Worm (Caenorhabditis elegans): Measurements from ENCODE around the gene D1005.4.

Gene D1005.4

DNA sequence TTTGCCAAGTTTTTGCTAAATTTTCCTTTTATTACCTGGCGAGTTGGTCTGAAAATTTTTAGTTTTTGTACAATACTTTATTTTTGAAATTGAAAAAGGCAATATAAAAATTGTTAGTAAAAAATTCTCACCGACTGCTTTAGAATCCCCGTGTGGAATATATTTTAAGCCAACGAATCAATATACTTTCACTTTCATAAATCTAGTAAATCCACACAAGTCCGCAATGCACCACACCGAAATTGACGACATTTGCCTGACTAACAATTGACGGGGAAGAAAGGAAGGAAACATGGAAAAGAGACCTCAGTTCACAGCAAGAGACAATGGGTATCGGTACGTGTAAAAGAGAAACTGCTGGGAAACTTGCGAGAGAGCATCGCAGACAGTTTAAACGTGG lies 13.9 kb upstream of the D1005.4 start:
- TF ChIP-seq klf-2 (GFP tag; conservative IDR thresholded peaks at IDR 0.05) (no peak), ztf-29 (GFP tag; IDR thresholded peaks at IDR 0.05) (no peak), tab-1 (GFP tag; IDR thresholded peaks at IDR 0.05) (no peak), ztf-23 (GFP tag; IDR thresholded peaks at IDR 0.05) (no peak), flt-1 (GFP tag; IDR thresholded peaks at IDR 0.05) (no peak)

- TF ChIP-seq tab-1 (GFP tag; IDR thresholded peaks at IDR 0.05) (no peak), ztf-23 (GFP tag; IDR thresholded peaks at IDR 0.05) (no peak)
These were observed 12.0 kb upstream of the D1005.4 start, which contains the start of gene F09E10.6 for ce11 chrX:1497581-1497980. Gene F09E10.6, minus strand, starts transcription at chrX:1497681.

- TF ChIP-seq tab-1 (GFP tag; IDR thresholded peaks at IDR 0.05): no peak
- no peak; the same call in 1 of the 2 replicates for TF ChIP-seq ztf-29 (GFP tag; IDR thresholded peaks at IDR 0.05)
- no peak for TF ChIP-seq T22C8.4 (GFP tag; IDR thresholded peaks at IDR 0.05)
- TF ChIP-seq cog-1 (tag; optimal IDR thresholded peaks at IDR 0.05): no peak
- TF ChIP-seq ztf-23 (GFP tag; IDR thresholded peaks at IDR 0.05): no peak
- TF ChIP-seq ref-1 (GFP tag; conservative IDR thresholded peaks at IDR 0.05): no peak
- no peak for TF ChIP-seq med-1 (GFP tag; optimal IDR thresholded peaks at IDR 0.05; ENCODE audit: insufficient read depth)
These were observed 10.4 kb upstream of the D1005.4 start for ce11 chrX:1495980-1496379.

DNA sequence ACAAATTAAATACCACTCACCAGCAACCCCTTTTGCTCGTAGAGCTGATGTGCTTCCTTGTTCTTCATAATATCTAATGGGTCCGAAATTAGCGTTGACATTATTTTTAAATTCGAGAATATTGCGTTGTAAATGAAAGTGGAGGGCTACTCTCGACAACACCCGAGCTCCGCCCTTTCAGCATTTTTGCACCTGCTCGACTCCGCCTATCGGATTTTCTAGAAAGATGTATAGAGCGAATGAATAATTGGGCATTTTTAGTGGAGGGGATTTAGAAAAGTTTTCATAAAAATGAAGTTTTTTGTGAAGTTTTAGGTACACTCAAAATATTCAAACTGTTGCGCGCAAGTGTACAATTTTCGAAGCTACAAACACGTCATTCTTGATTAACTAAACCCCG lies 8.6 kb upstream of the D1005.4 start, which contains the start of gene F09E10.5:
Gene F09E10.5, minus strand, starts transcription at position 101 of the 400 bp plus-strand sequence.
- TF ChIP-seq klf-2 (GFP tag; conservative IDR thresholded peaks at IDR 0.05) (no peak), T22C8.4 (GFP tag; IDR thresholded peaks at IDR 0.05) (no peak), med-1 (GFP tag; optimal IDR thresholded peaks at IDR 0.05; ENCODE audit: insufficient read depth) (no peak), ztf-23 (GFP tag; IDR thresholded peaks at IDR 0.05) (no peak), cog-1 (tag; optimal IDR thresholded peaks at IDR 0.05) (no peak), ztf-29 (GFP tag; IDR thresholded peaks at IDR 0.05) (no peak), flt-1 (GFP tag; IDR thresholded peaks at IDR 0.05) (no peak), tab-1 (GFP tag; IDR thresholded peaks at IDR 0.05) (no peak), ref-1 (GFP tag; conservative IDR thresholded peaks at IDR 0.05) (no peak)

- no peak for TF ChIP-seq cog-1 (tag; optimal IDR thresholded peaks at IDR 0.05)
- TF ChIP-seq flt-1 (GFP tag; IDR thresholded peaks at IDR 0.05): no peak
- TF ChIP-seq ztf-29 (GFP tag; IDR thresholded peaks at IDR 0.05): no peak
- TF ChIP-seq klf-2 (GFP tag; conservative IDR thresholded peaks at IDR 0.05): no peak
- no peak for TF ChIP-seq med-1 (GFP tag; optimal IDR thresholded peaks at IDR 0.05; ENCODE audit: insufficient read depth)
- TF ChIP-seq tab-1 (GFP tag; IDR thresholded peaks at IDR 0.05): no peak
- no peak for TF ChIP-seq ref-1 (GFP tag; conservative IDR thresholded peaks at IDR 0.05)
- TF ChIP-seq ztf-23 (GFP tag; IDR thresholded peaks at IDR 0.05): no peak
These were observed 6.6 kb upstream of the D1005.4 start for ce11 chrX:1492174-1492573.

DNA sequence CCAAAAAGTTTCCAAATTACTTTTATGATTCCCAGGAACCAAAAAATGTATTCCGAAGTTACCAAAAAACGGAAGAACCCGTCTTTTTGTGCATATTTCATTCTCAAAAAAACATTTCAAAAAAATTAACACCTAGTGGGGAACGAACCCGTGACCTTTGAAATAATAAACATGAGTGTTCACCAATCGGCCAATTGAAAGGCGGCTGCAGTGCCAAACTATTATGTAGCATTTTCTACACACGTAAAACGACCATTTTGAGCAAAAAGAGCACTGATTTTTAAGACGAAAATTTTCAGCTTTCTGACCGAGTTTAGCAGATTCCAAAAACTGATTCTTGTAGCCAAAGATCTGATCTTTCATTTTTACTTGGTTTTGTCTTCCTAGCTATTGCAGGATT lies 5.4 kb upstream of the D1005.4 start:
- TF ChIP-seq med-1 (GFP tag; optimal IDR thresholded peaks at IDR 0.05; ENCODE audit: insufficient read depth) (no peak), klf-2 (GFP tag; conservative IDR thresholded peaks at IDR 0.05) (no peak), ref-1 (GFP tag; conservative IDR thresholded peaks at IDR 0.05) (no peak), T22C8.4 (GFP tag; IDR thresholded peaks at IDR 0.05) (no peak), cog-1 (tag; optimal IDR thresholded peaks at IDR 0.05) (no peak), flt-1 (GFP tag; IDR thresholded peaks at IDR 0.05) (no peak), tab-1 (GFP tag; IDR thresholded peaks at IDR 0.05) (no peak), ztf-29 (GFP tag; IDR thresholded peaks at IDR 0.05) (no peak), ztf-23 (GFP tag; IDR thresholded peaks at IDR 0.05) (no peak)

DNA sequence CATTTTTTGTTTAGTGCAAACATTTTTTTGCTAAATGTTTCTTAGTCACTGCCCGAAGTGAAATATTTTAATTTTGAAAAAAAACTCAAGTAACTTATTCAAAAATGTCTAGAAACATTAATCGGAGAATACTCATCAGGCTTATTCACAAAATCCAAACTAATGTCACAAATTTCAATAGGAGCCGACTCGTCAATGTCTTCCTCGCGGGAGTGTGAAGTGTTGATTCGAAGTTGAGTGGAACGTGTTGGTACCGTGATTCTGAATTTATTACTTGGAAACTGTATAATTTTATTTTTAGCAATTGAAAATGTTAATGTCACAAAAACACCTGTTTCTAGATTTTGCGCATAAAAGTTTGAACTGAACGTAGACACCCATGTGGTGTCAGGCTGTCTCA lies 4.0 kb upstream of the D1005.4 start:
- no peak for TF ChIP-seq med-1 (GFP tag; optimal IDR thresholded peaks at IDR 0.05; ENCODE audit: insufficient read depth)
- no peak for TF ChIP-seq ztf-23 (GFP tag; IDR thresholded peaks at IDR 0.05)
- no peak for TF ChIP-seq cog-1 (tag; optimal IDR thresholded peaks at IDR 0.05)
- no peak for TF ChIP-seq flt-1 (GFP tag; IDR thresholded peaks at IDR 0.05)
- TF ChIP-seq ref-1 (GFP tag; conservative IDR thresholded peaks at IDR 0.05): no peak
- TF ChIP-seq klf-2 (GFP tag; conservative IDR thresholded peaks at IDR 0.05): no peak
- no peak for TF ChIP-seq tab-1 (GFP tag; IDR thresholded peaks at IDR 0.05)
- TF ChIP-seq ztf-29 (GFP tag; IDR thresholded peaks at IDR 0.05): no peak
- no peak for TF ChIP-seq T22C8.4 (GFP tag; IDR thresholded peaks at IDR 0.05)

DNA sequence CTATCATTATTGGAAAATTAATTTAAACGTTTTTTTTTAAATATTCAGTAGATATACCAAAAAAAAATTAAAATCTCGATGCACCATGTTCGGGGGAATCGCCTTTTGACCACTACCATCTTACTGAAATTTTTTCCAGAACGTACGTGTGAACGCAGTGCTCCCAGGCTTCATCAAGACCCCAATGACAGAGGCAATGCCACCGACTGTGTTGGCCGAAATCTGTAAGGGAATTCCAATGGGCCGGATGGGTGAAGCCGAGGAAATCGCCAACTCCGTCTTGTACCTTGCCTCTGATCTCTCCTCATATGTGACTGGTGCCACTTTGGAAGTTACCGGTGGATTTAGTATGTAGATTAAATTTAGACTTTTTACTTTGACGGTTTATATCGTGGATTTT lies 3.2 kb upstream of the D1005.4 start:
- TF ChIP-seq tab-1 (GFP tag; IDR thresholded peaks at IDR 0.05) (no peak), ztf-29 (GFP tag; IDR thresholded peaks at IDR 0.05) (no peak), ztf-23 (GFP tag; IDR thresholded peaks at IDR 0.05) (no peak), med-1 (GFP tag; optimal IDR thresholded peaks at IDR 0.05; ENCODE audit: insufficient read depth) (no peak), T22C8.4 (GFP tag; IDR thresholded peaks at IDR 0.05) (no peak), ref-1 (GFP tag; conservative IDR thresholded peaks at IDR 0.05) (no peak), flt-1 (GFP tag; IDR thresholded peaks at IDR 0.05) (no peak)

DNA sequence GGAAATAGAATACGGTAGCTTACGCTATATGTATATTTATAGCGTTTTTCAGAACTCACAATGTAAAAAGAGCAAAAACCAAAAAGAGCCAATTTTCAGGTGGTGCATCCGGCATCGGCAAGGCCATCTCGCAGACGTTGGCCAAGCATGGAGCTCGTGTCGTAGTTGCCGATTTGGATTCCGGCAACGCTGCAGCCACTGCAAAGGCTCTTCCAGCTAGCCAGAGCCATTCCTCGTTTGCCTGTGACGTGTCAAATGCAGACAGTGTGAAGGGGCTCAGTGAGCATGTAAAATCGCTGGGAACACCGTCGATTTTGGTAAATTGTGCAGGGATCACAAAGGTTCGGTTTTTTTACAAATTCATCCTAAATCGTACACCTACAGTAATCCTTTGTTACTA lies 1.5 kb upstream of the D1005.4 start:
- TF ChIP-seq ref-1 (GFP tag; conservative IDR thresholded peaks at IDR 0.05): no peak
- TF ChIP-seq med-1 (GFP tag; optimal IDR thresholded peaks at IDR 0.05; ENCODE audit: insufficient read depth): no peak
- no peak for TF ChIP-seq flt-1 (GFP tag; IDR thresholded peaks at IDR 0.05)
- no peak for TF ChIP-seq cog-1 (tag; optimal IDR thresholded peaks at IDR 0.05)
- TF ChIP-seq ztf-29 (GFP tag; IDR thresholded peaks at IDR 0.05): no peak
- TF ChIP-seq T22C8.4 (GFP tag; IDR thresholded peaks at IDR 0.05): no peak
- TF ChIP-seq ztf-23 (GFP tag; IDR thresholded peaks at IDR 0.05): no peak
- no peak for TF ChIP-seq tab-1 (GFP tag; IDR thresholded peaks at IDR 0.05)
- TF ChIP-seq klf-2 (GFP tag; conservative IDR thresholded peaks at IDR 0.05): no peak

- peak; percentile 39; the same call in 1 of the 2 replicates for TF ChIP-seq T22C8.4 (GFP tag; IDR thresholded peaks at IDR 0.05)
- TF ChIP-seq ztf-23 (GFP tag; IDR thresholded peaks at IDR 0.05): no peak
- no peak for TF ChIP-seq med-1 (GFP tag; optimal IDR thresholded peaks at IDR 0.05; ENCODE audit: insufficient read depth)
- TF ChIP-seq flt-1 (GFP tag; IDR thresholded peaks at IDR 0.05): no peak
- TF ChIP-seq klf-2 (GFP tag; conservative IDR thresholded peaks at IDR 0.05): no peak
- TF ChIP-seq ref-1 (GFP tag; conservative IDR thresholded peaks at IDR 0.05): no peak
These were observed 574 bp upstream of the D1005.4 start, which contains the start of the genes D1005.10 and dhs-25 for ce11 chrX:1486135-1486648. Gene D1005.10, minus strand, starts transcription at chrX:1486185. Gene dhs-25, plus strand, starts transcription at chrX:1486532.

All from whole organism, midembryonic.